Fruit fly (Drosophila melanogaster) whole organism, embryonic: Measurements from ENCODE around the gene CG11790.

Experiments used
- CG13296 ChIP-seq: fragments of 200-800 bp; sonication (Bioruptor generic); optimal IDR thresholded peaks from 3 replicates; lab custom pipeline; 2018; ENCODE audit warnings: missing biosample characterization, mild to moderate bottlenecking, missing genetic modification characterization
- CG14710 ChIP-seq: fragments of 200-800 bp; sonication (Bioruptor generic); optimal IDR thresholded peaks from 3 replicates; lab custom pipeline; 2019; ENCODE audit warnings: missing biosample characterization, mild to moderate bottlenecking, missing genetic modification characterization, moderate library complexity
- CG15011 ChIP-seq: fragments of 200-800 bp; sonication (Bioruptor generic); optimal IDR thresholded peaks from 3 replicates; lab custom pipeline; 2018; ENCODE audit warnings: missing biosample characterization, mild to moderate bottlenecking, missing genetic modification characterization
- CG1603 ChIP-seq: fragments of 200-800 bp; sonication (Bioruptor generic); optimal IDR thresholded peaks from 2 replicates; lab custom pipeline; 2019; ENCODE audit warnings: missing biosample characterization, mild to moderate bottlenecking, missing genetic modification characterization, moderate library complexity
- CG16863 ChIP-seq: fragments of 200-800 bp; sonication (Bioruptor generic); optimal IDR thresholded peaks from 3 replicates; lab custom pipeline; 2016; ENCODE audit warnings: missing biosample characterization, missing genetic modification characterization
- CG2116 ChIP-seq: fragments of 200-800 bp; sonication (Bioruptor generic); optimal IDR thresholded peaks from 3 replicates; lab custom pipeline; 2018; ENCODE audit warnings: missing biosample characterization, mild to moderate bottlenecking, missing genetic modification characterization
- CG2129 ChIP-seq: fragments of 200-800 bp; sonication (Bioruptor generic); IDR thresholded peaks from 2 replicates; pipeline ENCODE4 v1.3.6; 2022; ENCODE audit warnings: missing biosample characterization, missing genetic modification characterization; ENCODE audit not compliant: partially characterized antibody
- CG32767 ChIP-seq: fragments of 200-800 bp; sonication (Bioruptor generic); IDR thresholded peaks from 2 replicates; pipeline ENCODE4 v1.3.6; 2022; ENCODE audit warnings: missing biosample characterization, missing genetic modification characterization
- CG3281 ChIP-seq: fragments of 200-800 bp; sonication (Bioruptor generic); optimal IDR thresholded peaks from 3 replicates; lab custom pipeline; 2017; ENCODE audit warnings: missing biosample characterization, mild to moderate bottlenecking, missing genetic modification characterization
- CG34376 ChIP-seq: fragments of 200-800 bp; sonication (Bioruptor generic); optimal IDR thresholded peaks from 2 replicates; lab custom pipeline; 2018; ENCODE audit warnings: missing biosample characterization, mild to moderate bottlenecking, missing genetic modification characterization
- CG4360 ChIP-seq: fragments of 200-800 bp; sonication (Bioruptor generic); IDR thresholded peaks from 2 replicates; pipeline ENCODE4 v1.3.6; 2022; ENCODE audit warnings: missing biosample characterization, missing genetic modification characterization
- CG8359 ChIP-seq: fragments of 200-800 bp; sonication (Bioruptor generic); optimal IDR thresholded peaks from 2 replicates; lab custom pipeline; 2017; ENCODE audit warnings: missing biosample characterization, mild to moderate bottlenecking, missing genetic modification characterization, borderline replicate concordance
- CG9437 ChIP-seq: fragments of 200-800 bp; sonication (Bioruptor generic); optimal IDR thresholded peaks from 2 replicates; lab custom pipeline; 2018; ENCODE audit warnings: missing biosample characterization, mild to moderate bottlenecking, missing genetic modification characterization
- CHES-1-like ChIP-seq: fragments of 200-800 bp; sonication (Bioruptor generic); optimal IDR thresholded peaks from 2 replicates; lab custom pipeline; 2016; ENCODE audit warnings: missing biosample characterization, missing genetic modification characterization
- Dp ChIP-seq: fragments of 200-800 bp; sonication (Bioruptor generic); optimal IDR thresholded peaks from 2 replicates; lab custom pipeline; 2018; ENCODE audit warnings: missing biosample characterization, mild to moderate bottlenecking, missing genetic modification characterization, moderate library complexity
- Dref ChIP-seq: fragments of 200-800 bp; sonication (Bioruptor generic); IDR thresholded peaks from 2 replicates; pipeline ENCODE4 v1.3.6; 2022; ENCODE audit warnings: missing biosample characterization, missing genetic modification characterization
- E2f2 ChIP-seq: fragments of 200-800 bp; sonication (Bioruptor generic); IDR thresholded peaks from 2 replicates; pipeline ENCODE4 v1.3.6; 2022; ENCODE audit warnings: missing biosample characterization, missing genetic modification characterization
- ERR ChIP-seq: fragments of 200-800 bp; sonication (Bioruptor generic); optimal IDR thresholded peaks from 2 replicates; lab custom pipeline; 2016; ENCODE audit warnings: missing biosample characterization, missing genetic modification characterization
- Ets97D ChIP-seq: fragments of 200-800 bp; sonication (Bioruptor generic); optimal IDR thresholded peaks from 3 replicates; lab custom pipeline; 2016; ENCODE audit warnings: missing biosample characterization, missing genetic modification characterization
- GATAe ChIP-seq: fragments of 200-800 bp; sonication (Bioruptor generic); conservative IDR thresholded peaks from 2 replicates; pipeline ENCODE4 v1.3.6; 2022; ENCODE audit warnings: missing biosample characterization, missing genetic modification characterization
- H15 ChIP-seq: fragments of 200-800 bp; sonication (Bioruptor generic); IDR thresholded peaks from 3 replicates; pipeline ENCODE4 v1.3.6; 2022; ENCODE audit warnings: missing biosample characterization, missing genetic modification characterization
- Hand ChIP-seq: fragments of 200-800 bp; sonication (Bioruptor generic); optimal IDR thresholded peaks from 2 replicates; lab custom pipeline; 2017; ENCODE audit warnings: mild to moderate bottlenecking, missing biosample characterization, missing genetic modification reagents, missing genetic modification characterization
- HmgZ ChIP-seq: fragments of 200-800 bp; sonication (Bioruptor generic); optimal IDR thresholded peaks from 2 replicates; lab custom pipeline; 2018; ENCODE audit warnings: missing biosample characterization, mild to moderate bottlenecking, missing genetic modification characterization
- MBD-R2 ChIP-seq: fragments of 200-800 bp; sonication (Bioruptor generic); IDR thresholded peaks from 2 replicates; pipeline ENCODE4 v1.3.6; 2022; ENCODE audit warnings: missing biosample characterization, missing genetic modification characterization
- Myb ChIP-seq: fragments of 200-800 bp; sonication (Bioruptor generic); optimal IDR thresholded peaks from 2 replicates; lab custom pipeline; 2016; ENCODE audit warnings: missing biosample characterization, missing genetic modification characterization
- TFAM ChIP-seq: fragments of 200-800 bp; sonication (Bioruptor generic); optimal IDR thresholded peaks from 2 replicates; lab custom pipeline; 2017; ENCODE audit warnings: missing biosample characterization, missing genetic modification characterization, inconsistent platforms
- YL-1 ChIP-seq: fragments of 200-800 bp; sonication (Bioruptor generic); optimal IDR thresholded peaks from 3 replicates; lab custom pipeline; 2017; ENCODE audit warnings: missing biosample characterization, mild to moderate bottlenecking, missing genetic modification characterization
- bbx ChIP-seq: fragments of 200-800 bp; sonication (Bioruptor generic); IDR thresholded peaks from 2 replicates; pipeline ENCODE4 v1.3.6; 2022; ENCODE audit warnings: missing biosample characterization, missing genetic modification characterization; ENCODE audit not compliant: partially characterized antibody
- chinmo ChIP-seq: fragments of 200-800 bp; sonication (Bioruptor generic); IDR thresholded peaks from 4 replicates; pipeline ENCODE4 v1.3.6; 2022; ENCODE audit warnings: missing biosample characterization, missing genetic modification characterization; ENCODE audit not compliant: partially characterized antibody
- ci ChIP-seq: fragments of 200-800 bp; sonication (Bioruptor generic); IDR thresholded peaks from 3 replicates; pipeline ENCODE4 v1.3.6; 2022; ENCODE audit warnings: missing biosample characterization, missing genetic modification characterization
- exex ChIP-seq: fragments of 200-800 bp; sonication (Bioruptor generic); optimal IDR thresholded peaks from 4 replicates; lab custom pipeline; 2018; ENCODE audit warnings: missing biosample characterization, mild to moderate bottlenecking, missing genetic modification characterization, moderate library complexity
- gfzf ChIP-seq: fragments of 200-800 bp; sonication (Bioruptor generic); optimal IDR thresholded peaks from 2 replicates; lab custom pipeline; 2016; ENCODE audit warnings: missing biosample characterization, mild to moderate bottlenecking, missing genetic modification characterization, moderate library complexity
- kni ChIP-seq: fragments of 200-800 bp; sonication (Bioruptor generic); optimal IDR thresholded peaks from 3 replicates; lab custom pipeline; 2017; ENCODE audit warnings: mild to moderate bottlenecking, missing biosample characterization, missing genetic modification reagents, missing genetic modification characterization
- knrl ChIP-seq: fragments of 200-800 bp; sonication (Bioruptor generic); IDR thresholded peaks from 3 replicates; pipeline ENCODE4 v1.3.6; 2022; ENCODE audit warnings: missing biosample characterization, missing genetic modification characterization; ENCODE audit not compliant: partially characterized antibody
- nmo ChIP-seq: fragments of 200-800 bp; sonication (Bioruptor generic); optimal IDR thresholded peaks from 2 replicates; lab custom pipeline; 2018; ENCODE audit warnings: missing biosample characterization, mild to moderate bottlenecking, missing genetic modification characterization, moderate library complexity
- nom ChIP-seq: fragments of 200-800 bp; sonication (Bioruptor generic); optimal IDR thresholded peaks from 2 replicates; lab custom pipeline; 2017; ENCODE audit warnings: missing biosample characterization, missing genetic modification characterization, mild to moderate bottlenecking, moderate library complexity, missing genetic modification reagents
- vvl ChIP-seq: fragments of 200-800 bp; sonication (Bioruptor generic); IDR thresholded peaks from 2 replicates; pipeline ENCODE4 v1.3.6; 2022; ENCODE audit warnings: missing biosample characterization, missing genetic modification characterization
- zen ChIP-seq: fragments of 200-800 bp; sonication (Bioruptor generic); optimal IDR thresholded peaks from 3 replicates; lab custom pipeline; 2018; ENCODE audit warnings: missing biosample characterization, mild to moderate bottlenecking, missing genetic modification characterization, moderate library complexity
- zf30C ChIP-seq: fragments of 200-800 bp; sonication (Bioruptor generic); optimal IDR thresholded peaks from 3 replicates; lab custom pipeline; 2018; ENCODE audit warnings: missing biosample characterization, mild to moderate bottlenecking, missing genetic modification characterization

CG11790 gene

DNA sequence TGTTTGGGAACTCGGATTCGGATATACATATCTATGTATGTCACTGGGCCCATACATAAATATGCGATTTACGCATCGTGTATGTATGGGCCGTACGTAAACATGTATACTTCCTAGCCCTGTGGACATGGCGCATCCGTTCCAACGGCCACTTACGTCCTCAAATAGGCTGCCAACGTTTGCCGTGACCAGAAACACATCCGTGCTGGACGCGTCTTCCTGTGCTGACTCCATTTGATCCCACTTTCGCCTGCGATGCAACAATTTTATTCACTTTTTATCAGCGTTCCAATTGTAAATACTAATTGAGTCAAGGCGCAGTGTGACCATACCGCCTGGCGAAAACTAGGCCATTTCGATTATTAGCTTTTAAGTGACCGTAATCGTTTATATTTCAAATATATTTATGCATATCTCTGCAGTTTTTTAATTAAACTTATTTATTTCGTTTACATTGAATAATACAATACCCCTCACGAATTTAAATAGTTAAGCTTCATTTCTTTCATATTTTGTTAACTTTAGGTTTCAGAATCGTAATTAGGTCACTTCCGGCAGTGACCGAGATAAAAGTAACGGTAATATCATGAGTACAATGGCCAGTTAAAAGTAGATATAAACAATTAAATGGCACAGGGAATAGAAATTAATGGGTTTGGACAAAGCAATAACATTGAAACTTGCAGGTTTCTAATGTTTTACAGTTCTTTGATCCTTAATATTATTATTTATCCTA, 2.5 kb upstream of the CG11790 start, which contains the start of gene 5PtaseI (continued):
- TF ChIP-seq Dp (GFP tag; lab: Kevin White, UChicago): peak; percentile 65
- TF ChIP-seq gfzf (GFP tag; lab: Kevin White, UChicago): peak; percentile 73
- TF ChIP-seq CG4360 (GFP tag; lab: Robert Waterston, UW): 0 out of 2 replicates have a peak, but pooled peaks have one; percentile 19
- peak; percentile 8 for TF ChIP-seq CG3281 (GFP tag; lab: Kevin White, UChicago)
- TF ChIP-seq exex: peak; percentile 50
- TF ChIP-seq Ets97D (GFP tag; lab: Kevin White, UChicago): peak; percentile 81
- TF ChIP-seq H15: no peak
- TF ChIP-seq CG9437 (GFP tag; lab: Kevin White, UChicago): peak; percentile 37
- TF ChIP-seq CG1603 (tag; lab: Kevin White, UChicago): peak; percentile 33
- TF ChIP-seq CG32767 (GFP tag; lab: Robert Waterston, UW): 0 out of 2 replicates have a peak, but pooled peaks have one; percentile 47
- TF ChIP-seq chinmo (GFP tag; lab: Robert Waterston, UW): 0 out of 4 replicates have a peak, but pooled peaks have one; percentile 66
- 0 out of 2 replicates have a peak, but pooled peaks have one; percentile 8 for TF ChIP-seq bbx (GFP tag; lab: Robert Waterston, UW)
- peak; percentile 48 for TF ChIP-seq CG2116 (GFP tag; lab: Kevin White, UChicago)
- no peak for TF ChIP-seq CG8359 (GFP tag; lab: Kevin White, UChicago)
- peak; percentile 91 for TF ChIP-seq Myb (GFP tag; lab: Kevin White, UChicago)
- no peak for TF ChIP-seq CG13296 (GFP tag; lab: Kevin White, UChicago)
- TF ChIP-seq YL-1 (GFP tag; lab: Kevin White, UChicago): peak; percentile 51
- TF ChIP-seq MBD-R2 (GFP tag; lab: Robert Waterston, UW): peak; percentile 63
- TF ChIP-seq CG14710 (tag; lab: Kevin White, UChicago): peak; percentile 19
- no peak for TF ChIP-seq CG15011 (GFP tag; lab: Kevin White, UChicago)
- TF ChIP-seq nmo: peak; percentile 7
- peak; percentile 73 for TF ChIP-seq E2f2 (GFP tag; lab: Robert Waterston, UW)
- peak; percentile 36 for TF ChIP-seq CG34376
- TF ChIP-seq nom (GFP tag; lab: Kevin White, UChicago): peak; percentile 17
- TF ChIP-seq Dref: peak; percentile 32; the same call in 1 of the 2 replicates
- TF ChIP-seq CHES-1-like (GFP tag; lab: Kevin White, UChicago): peak; percentile 4

DNA sequence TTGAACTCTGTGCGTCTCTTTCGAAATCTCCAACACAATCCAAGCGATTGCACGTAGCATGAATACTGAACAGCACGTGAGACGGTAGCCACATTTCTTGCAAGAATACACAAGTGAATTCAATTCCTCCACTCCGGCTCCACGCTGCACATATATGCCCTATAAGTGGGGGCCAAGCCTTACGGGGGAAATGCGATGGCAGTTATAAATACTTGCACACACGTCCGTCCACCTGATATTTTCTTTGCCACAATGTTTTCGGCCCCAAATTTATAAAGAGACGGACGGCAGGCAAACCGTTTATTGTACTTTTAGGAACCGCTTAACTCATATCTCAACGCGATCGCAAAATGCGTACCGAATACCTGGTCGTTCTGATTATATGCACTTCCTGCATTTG, 1.5 kb upstream of the CG11790 start, which contains the start of gene CG11786:
Gene CG11786, plus strand, starts transcription at position 301 of the 400 bp plus-strand sequence.
- TF ChIP-seq zf30C (no peak), kni (peak; percentile 45), CG16863 (GFP tag; lab: Kevin White, UChicago) (no peak), CG2129 (GFP tag; lab: Robert Waterston, UW) (no peak), Myb (GFP tag; lab: Kevin White, UChicago) (no peak), Hand (GFP tag; lab: Kevin White, UChicago) (no peak), TFAM (GFP tag; lab: Kevin White, UChicago) (no peak), vvl (peak; percentile 32; the same call in 1 of the 2 replicates), ci (GFP tag; lab: Robert Waterston, UW) (no peak), GATAe (no peak), knrl (no peak), zen (tag; lab: Kevin White, UChicago) (no peak), ERR (GFP tag; lab: Kevin White, UChicago) (no peak), HmgZ (no peak)
